Worm (Caenorhabditis elegans): ENCODE measurements around the gene srsx-39.
A peak's percentile ranks its signal among the peaks of the same experiment; 100 is the strongest.

srsx-39 gene

DNA sequence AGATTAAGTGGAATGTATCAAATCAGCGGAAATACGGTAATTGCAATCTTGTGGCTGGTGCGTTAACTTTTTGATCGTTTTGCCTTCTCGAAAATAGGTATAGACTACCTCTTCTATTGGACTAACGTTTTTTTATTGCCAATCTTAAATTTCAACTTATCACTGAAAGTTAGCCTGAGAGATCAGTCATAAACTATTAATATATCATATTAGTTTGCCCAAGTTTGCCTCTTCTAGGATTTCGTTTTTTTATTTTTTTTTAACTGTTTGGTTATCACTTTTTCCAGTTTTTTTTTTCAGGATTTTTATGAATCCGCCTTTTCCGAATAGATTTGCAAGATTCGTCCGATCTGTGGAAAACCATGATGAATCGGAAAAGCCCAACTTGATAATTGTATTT lies 12.1 kb downstream of the srsx-39 start, which contains the start of gene kin-30:
Gene kin-30, plus strand, starts transcription at position 301 of the 400 bp plus-strand sequence.
- TF ChIP-seq ceh-62 (tag; optimal IDR thresholded peaks at IDR 0.05) = no peak
- TF ChIP-seq ctbp-1 (GFP tag; IDR thresholded peaks at IDR 0.05) = no peak
- TF ChIP-seq nhr-42 (GFP tag; IDR thresholded peaks at IDR 0.05) = no peak
- TF ChIP-seq fkh-10 (GFP tag; optimal IDR thresholded peaks at IDR 0.05) = no peak
- no peak for TF ChIP-seq lin-13 (GFP tag; optimal IDR thresholded peaks at IDR 0.05)
- no peak for TF ChIP-seq tra-1 (GFP tag; IDR thresholded peaks at IDR 0.05)
- no peak for TF ChIP-seq ces-1 (GFP tag; optimal IDR thresholded peaks at IDR 0.05)
- no peak for TF ChIP-seq F10B5.3 (tag; optimal IDR thresholded peaks at IDR 0.05)

DNA sequence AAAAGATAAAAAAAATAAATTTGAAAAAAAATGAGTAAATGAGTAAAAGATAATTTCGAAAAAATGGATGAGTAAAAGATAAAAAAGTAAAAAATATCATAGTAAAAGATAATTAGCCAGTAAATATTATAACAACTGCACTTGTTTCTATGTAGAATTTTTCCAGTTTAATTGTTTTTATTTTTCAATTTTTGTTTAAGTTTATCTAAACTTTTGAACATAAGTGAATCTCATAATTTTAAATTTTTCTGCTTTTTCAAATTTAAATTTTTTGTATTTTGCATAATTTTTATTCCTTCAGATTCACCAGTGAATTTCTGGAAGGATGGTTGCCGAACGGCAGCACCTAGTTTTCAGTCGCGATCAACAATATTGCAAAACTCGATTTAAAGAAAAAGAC lies 15.3 kb downstream of the srsx-39 start, which contains the start of gene chil-12:
Gene chil-12, plus strand, starts transcription at position 301 of the 400 bp plus-strand sequence.
- TF ChIP-seq ceh-28 (tag; optimal IDR thresholded peaks at IDR 0.05) (no peak), daf-19 (GFP tag; conservative IDR thresholded peaks at IDR 0.05) (no peak), ces-1 (GFP tag; optimal IDR thresholded peaks at IDR 0.05) (no peak), egl-43 (GFP tag; IDR thresholded peaks at IDR 0.05) (no peak), duxl-1 (tag; optimal IDR thresholded peaks at IDR 0.05; ENCODE audit: poor library complexity) (no peak), F37D6.2 (tag; optimal IDR thresholded peaks at IDR 0.05) (no peak), dmd-9 (GFP tag; IDR thresholded peaks at IDR 0.05) (no peak), lim-7 (GFP tag; IDR thresholded peaks at IDR 0.05) (no peak), nhr-237 (tag; optimal IDR thresholded peaks at IDR 0.05) (no peak), ctbp-1 (GFP tag; IDR thresholded peaks at IDR 0.05) (no peak), dpl-1 (GFP tag; optimal IDR thresholded peaks at IDR 0.05) (no peak), tra-1 (GFP tag; IDR thresholded peaks at IDR 0.05) (no peak), egl-27 (tag; optimal IDR thresholded peaks at IDR 0.05) (no peak), spr-1 (tag; optimal IDR thresholded peaks at IDR 0.05) (no peak), aha-1 (tag) (no peak), ZK337.2 (GFP tag; IDR thresholded peaks at IDR 0.05) (no peak)

DNA sequence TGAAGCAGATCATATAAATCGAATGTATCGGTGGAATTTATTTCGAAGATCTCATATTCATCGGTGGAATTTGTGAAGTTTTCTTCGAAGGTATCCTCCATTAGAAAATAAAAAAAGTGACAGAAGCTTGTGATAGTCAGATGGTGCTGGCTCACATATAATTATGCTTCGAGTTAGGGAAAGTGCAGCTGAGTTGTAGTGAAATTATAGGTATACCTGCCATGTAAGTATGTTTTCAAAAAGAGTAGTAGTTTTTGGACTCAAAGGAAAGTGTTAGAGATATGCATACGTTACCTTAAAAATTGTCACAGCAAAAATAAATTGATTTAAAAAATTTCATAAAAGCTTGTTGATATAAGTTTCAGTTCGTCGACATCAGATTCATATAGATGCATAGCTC lies 16.4 kb downstream of the srsx-39 start, which contains the start of gene srw-11:
Gene srw-11, minus strand, starts transcription at position 101 of the 400 bp plus-strand sequence.
- TF ChIP-seq ZK337.2 (GFP tag; IDR thresholded peaks at IDR 0.05) (no peak), dmd-8 (GFP tag; IDR thresholded peaks at IDR 0.05) (no peak), F49E8.2 (tag; optimal IDR thresholded peaks at IDR 0.05; ENCODE audit: borderline replicate concordance) (no peak), lim-7 (GFP tag; IDR thresholded peaks at IDR 0.05) (no peak), unc-62 (GFP tag; optimal IDR thresholded peaks at IDR 0.05 in 1 of 2) (no peak), unc-62 (tag; optimal IDR thresholded peaks at IDR 0.05) (no peak)

DNA sequence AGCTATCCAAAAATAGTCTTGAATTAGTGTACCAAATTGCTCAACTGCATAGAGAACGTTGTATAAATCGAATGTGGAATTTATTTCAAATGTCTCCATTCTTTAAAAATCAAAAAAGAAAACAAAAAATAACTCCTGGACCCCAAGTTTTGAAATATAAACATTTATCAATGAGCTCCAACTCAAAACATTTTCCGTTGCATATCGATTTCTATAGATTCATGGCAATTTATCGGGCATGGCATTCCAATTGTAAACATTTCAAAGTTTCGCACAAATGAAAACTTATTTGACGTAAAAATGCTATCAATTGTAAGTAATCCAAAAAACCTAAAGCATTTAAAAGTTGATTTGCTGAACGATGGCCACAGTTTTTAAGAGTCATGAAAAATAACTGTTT lies 18.0 kb downstream of the srsx-39 start, which contains the start of gene srw-12:
Gene srw-12, minus strand, starts transcription at position 101 of the 400 bp plus-strand sequence.
- TF ChIP-seq ceh-62 (tag; optimal IDR thresholded peaks at IDR 0.05) (no peak), nhr-77 (tag; optimal IDR thresholded peaks at IDR 0.05) (no peak), duxl-1 (tag; optimal IDR thresholded peaks at IDR 0.05; ENCODE audit: poor library complexity) (no peak), R02D3.7 (tag; optimal IDR thresholded peaks at IDR 0.05) (no peak), nhr-111 (GFP tag; optimal IDR thresholded peaks at IDR 0.05) (no peak), lin-13 (GFP tag; optimal IDR thresholded peaks at IDR 0.05) (no peak), unc-62 (GFP tag; optimal IDR thresholded peaks at IDR 0.05 in 1 of 2) (peak in 1 of 2 experiments; percentile 33), unc-62 (tag; optimal IDR thresholded peaks at IDR 0.05) (no peak), F37D6.2 (tag; optimal IDR thresholded peaks at IDR 0.05) (no peak)

DNA sequence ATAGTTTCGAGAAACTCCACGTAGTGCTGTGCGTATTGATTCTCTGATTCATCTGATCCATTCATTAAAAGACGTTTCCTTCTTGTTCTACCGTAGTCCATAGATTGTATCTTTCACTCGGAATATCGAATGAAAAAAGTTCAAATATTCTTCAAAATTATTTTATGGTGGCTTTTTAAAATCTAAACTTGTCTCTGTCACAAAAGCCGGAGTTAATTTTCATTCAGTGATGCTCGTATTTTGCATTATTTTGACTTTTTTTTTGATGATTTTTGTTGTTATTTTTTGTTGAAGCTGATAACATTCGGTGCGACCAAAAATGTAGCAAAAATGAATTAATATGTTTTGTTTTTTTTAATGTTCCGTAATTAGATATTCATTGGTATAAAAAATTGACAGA lies 20.9 kb downstream of the srsx-39 start, which contains the start of gene nhr-164:
Gene nhr-164, minus strand, starts transcription at position 101 of the 400 bp plus-strand sequence.
- TF ChIP-seq sdz-12 (GFP tag; optimal IDR thresholded peaks at IDR 0.05) (no peak), nhr-41 (GFP tag; IDR thresholded peaks at IDR 0.05) (no peak)

DNA sequence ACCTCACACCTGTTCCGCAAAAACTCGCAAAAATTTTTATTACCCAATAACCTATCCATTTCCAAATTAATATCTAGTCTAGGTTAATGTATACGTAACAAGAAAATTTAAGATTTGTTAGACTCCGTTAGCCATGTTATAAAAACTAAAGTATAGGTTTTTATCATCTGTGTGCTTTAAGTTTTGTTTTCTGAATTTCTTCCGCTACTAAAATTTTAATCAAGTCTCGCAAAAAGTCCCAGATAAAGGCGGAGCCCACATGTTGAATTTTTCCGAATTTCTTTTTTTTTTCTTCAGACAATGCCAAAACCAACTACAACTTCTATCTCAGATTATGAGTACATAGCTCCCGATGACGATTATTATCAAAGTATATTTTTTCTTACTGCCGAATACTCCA lies 24.4 kb downstream of the srsx-39 start, which contains the start of gene srw-13:
Gene srw-13, plus strand, starts transcription at position 301 of the 400 bp plus-strand sequence.
- TF ChIP-seq aha-1 (tag) = peak; percentile 29
- no peak for TF ChIP-seq fos-1 (tag; optimal IDR thresholded peaks at IDR 0.05)
- TF ChIP-seq dmd-9 (GFP tag; IDR thresholded peaks at IDR 0.05) = no peak

All from whole organism, L4 larva.